Worm (Caenorhabditis elegans): ENCODE data around the gene dop-3.

Gene dop-3

ce11 chrX:6593178-6593786 lies 23.8 kb upstream of the dop-3 start:
- TF ChIP-seq sptf-2 (GFP tag; optimal IDR thresholded peaks at IDR 0.05) (no peak), B0261.1 (tag; optimal IDR thresholded peaks at IDR 0.05) (peak; percentile 96), ztf-28 (GFP tag; IDR thresholded peaks at IDR 0.05) (0 out of 2 replicates have a peak, but pooled peaks have one; percentile 23), unc-62 (GFP tag; optimal IDR thresholded peaks at IDR 0.05) (no peak), B0019.2 (GFP tag; conservative IDR thresholded peaks at IDR 0.05) (0 out of 2 replicates have a peak, but pooled peaks have one; percentile 33), F33H1.4 (GFP tag; IDR thresholded peaks at IDR 0.05) (no peak), hmg-20 (GFP tag; IDR thresholded peaks at IDR 0.05) (peak; percentile 86), tlf-1 (GFP tag; optimal IDR thresholded peaks at IDR 0.05) (peak; percentile 21), let-526 (GFP tag; IDR thresholded peaks at IDR 0.05) (peak; percentile 45; the same call in 1 of the 2 replicates), zfh-2 (GFP tag; conservative IDR thresholded peaks at IDR 0.05) (no peak), tbx-9 (tag; optimal IDR thresholded peaks at IDR 0.05; ENCODE audit: borderline replicate concordance) (no peak), attf-6 (GFP tag; IDR thresholded peaks at IDR 0.05) (no peak), mcd-1 (GFP tag; IDR thresholded peaks at IDR 0.05) (peak; percentile 54; the same call in 1 of the 2 replicates), nhr-90 (tag; optimal IDR thresholded peaks at IDR 0.05) (peak; percentile 87), lsl-1 (GFP tag; optimal IDR thresholded peaks at IDR 0.05) (no peak), B0336.3 (GFP tag; IDR thresholded peaks at IDR 0.05) (no peak), Y95B8A.8 (GFP tag; IDR thresholded peaks at IDR 0.05) (no peak), sea-2 (GFP tag; IDR thresholded peaks at IDR 0.05) (0 out of 2 replicates have a peak, but pooled peaks have one; percentile 13), die-1 (tag; optimal IDR thresholded peaks at IDR 0.05) (peak; percentile 89), F49E8.2 (tag; optimal IDR thresholded peaks at IDR 0.05; ENCODE audit: insufficient read depth) (no peak), B0035.1 (tag; optimal IDR thresholded peaks at IDR 0.05) (peak; percentile 73), Y79H2A.3 (GFP tag; conservative IDR thresholded peaks at IDR 0.05) (no peak), aptf-2 (GFP tag; conservative IDR thresholded peaks at IDR 0.05) (no peak), hsf-1 (GFP tag; IDR thresholded peaks at IDR 0.05) (peak; percentile 47; the same call in 1 of the 2 replicates), hmg-1.2 (GFP tag; IDR thresholded peaks at IDR 0.05) (peak; percentile 85), attf-3 (GFP tag; conservative IDR thresholded peaks at IDR 0.05) (no peak), aptf-3 (GFP tag; IDR thresholded peaks at IDR 0.05) (peak; percentile 88; the same call in 1 of the 2 replicates), T07F8.4 (tag; optimal IDR thresholded peaks at IDR 0.05) (peak; percentile 69), pha-4 (tag; optimal IDR thresholded peaks at IDR 0.05) (no peak), lsy-27 (tag; optimal IDR thresholded peaks at IDR 0.05; ENCODE audit: borderline replicate concordance, insufficient read depth) (peak; percentile 47), ceh-27 (GFP tag; optimal IDR thresholded peaks at IDR 0.05) (no peak), let-607 (tag; optimal IDR thresholded peaks at IDR 0.05) (peak in 1 of 2 experiments; percentile 36), dpl-1 (GFP tag; optimal IDR thresholded peaks at IDR 0.05) (no peak), cebp-2 (GFP tag; IDR thresholded peaks at IDR 0.05) (0 out of 2 replicates have a peak, but pooled peaks have one; percentile 85), efl-1 (GFP tag; optimal IDR thresholded peaks at IDR 0.05) (no peak), egrh-3 (GFP tag; IDR thresholded peaks at IDR 0.05) (peak; percentile 34; the same call in 1 of the 2 replicates), D2030.7 (GFP tag; IDR thresholded peaks at IDR 0.05) (peak; percentile 68), ceh-79 (tag; optimal IDR thresholded peaks at IDR 0.05) (peak; percentile 82), snpc-1.1 (tag; optimal IDR thresholded peaks at IDR 0.05; ENCODE audit: insufficient read depth) (peak; percentile 56), nfyb-1 (GFP tag; IDR thresholded peaks at IDR 0.05) (peak; percentile 87), hlh-26 (GFP tag; conservative IDR thresholded peaks at IDR 0.05) (no peak), ztf-18 (tag; optimal IDR thresholded peaks at IDR 0.05) (peak; percentile 69), C06A6.2 (GFP tag; conservative IDR thresholded peaks at IDR 0.05) (no peak), ceh-100 (GFP tag; IDR thresholded peaks at IDR 0.05) (peak; percentile 65; the same call in 1 of the 2 replicates), F55B11.4 (tag; optimal IDR thresholded peaks at IDR 0.05; ENCODE audit: borderline replicate concordance, insufficient read depth) (no peak), mel-28 (tag; optimal IDR thresholded peaks at IDR 0.05; ENCODE audit: borderline replicate concordance) (no peak)
